Fruit fly (Drosophila melanogaster): ENCODE results near the gene CG7227.

dm6 chr2L:7945037-7945436 lies 52.9 kb downstream of the CG7227 start:
- TF ChIP-seq EcR (GFP tag; optimal IDR thresholded peaks at IDR 0.05) (no peak), psq (optimal IDR thresholded peaks at IDR 0.05) (no peak), Dll (optimal IDR thresholded peaks at IDR 0.05) (no peak), pan (optimal IDR thresholded peaks at IDR 0.05) (no peak), CG8478 (optimal IDR thresholded peaks at IDR 0.05) (no peak)

Data from whole organism.